Fruit fly (Drosophila melanogaster): ENCODE measurements around the gene CG10738.

Gene CG10738

dm6 chr3L:13450177-13450793 lies at the start of gene CG10738, which contains the start of gene JMJD7:
Gene CG10738 (plus strand): TSS chr3L:13450770.
Gene JMJD7 (minus strand): TSS chr3L:13450283.
- TF ChIP-seq noc (tag; optimal IDR thresholded peaks at IDR 0.05), result no peak

- TF ChIP-seq noc (tag; optimal IDR thresholded peaks at IDR 0.05), result no peak
Observed at dm6 chr3L:13400872-13401418, 49.6 kb upstream of the CG10738 start, which contains the start of gene sens. Gene sens (minus strand): TSS chr3L:13401125.

dm6 chr3L:13403141-13403867 lies 47.3 kb upstream of the CG10738 start:
- TF ChIP-seq noc (tag; optimal IDR thresholded peaks at IDR 0.05), result no peak

dm6 chr3L:13406873-13407272 lies 43.7 kb upstream of the CG10738 start:
- TF ChIP-seq noc (tag; optimal IDR thresholded peaks at IDR 0.05), result no peak

dm6 chr3L:13409809-13410521 lies 40.6 kb upstream of the CG10738 start:
- no peak for TF ChIP-seq noc (tag; optimal IDR thresholded peaks at IDR 0.05)

dm6 chr3L:13410999-13411398 lies 39.6 kb upstream of the CG10738 start:
- no peak for TF ChIP-seq noc (tag; optimal IDR thresholded peaks at IDR 0.05)

dm6 chr3L:13412200-13412885 lies 38.2 kb upstream of the CG10738 start, which contains the start of the genes CG10222 and flr:
Gene CG10222 (minus strand): TSS chr3L:13412453.
Gene flr (plus strand): TSS chr3L:13412843.
- TF ChIP-seq noc (tag; optimal IDR thresholded peaks at IDR 0.05), result no peak

- no peak for TF ChIP-seq noc (tag; optimal IDR thresholded peaks at IDR 0.05)
Observed at dm6 chr3L:13412886-13413224, 37.7 kb upstream of the CG10738 start.

- no peak for TF ChIP-seq noc (tag; optimal IDR thresholded peaks at IDR 0.05)
Observed at dm6 chr3L:13420212-13420611, 30.4 kb upstream of the CG10738 start.

- no peak for TF ChIP-seq noc (tag; optimal IDR thresholded peaks at IDR 0.05)
Observed at dm6 chr3L:13422286-13422787, 28.2 kb upstream of the CG10738 start, which contains the start of gene CG32121. Gene CG32121 (minus strand): TSS chr3L:13422336.

- TF ChIP-seq noc (tag; optimal IDR thresholded peaks at IDR 0.05), result no peak
Observed at dm6 chr3L:13424068-13424467, 26.5 kb upstream of the CG10738 start, which contains the start of gene CG33263. Gene CG33263 (minus strand): TSS chr3L:13424168.

dm6 chr3L:13425571-13425970 lies 25.0 kb upstream of the CG10738 start, which contains the start of gene CG14106:
Gene CG14106 (minus strand): TSS chr3L:13425671.
- TF ChIP-seq noc (tag; optimal IDR thresholded peaks at IDR 0.05), result no peak

dm6 chr3L:13426573-13426972 lies 24.0 kb upstream of the CG10738 start, which contains the start of gene CG14105:
Gene CG14105 (minus strand): TSS chr3L:13426673.
- no peak for TF ChIP-seq noc (tag; optimal IDR thresholded peaks at IDR 0.05)

- no peak for TF ChIP-seq noc (tag; optimal IDR thresholded peaks at IDR 0.05)
Observed at dm6 chr3L:13430171-13430570, 20.4 kb upstream of the CG10738 start.

- no peak for TF ChIP-seq noc (tag; optimal IDR thresholded peaks at IDR 0.05)
Observed at dm6 chr3L:13432791-13433190, 17.8 kb upstream of the CG10738 start.
